Fruit fly (Drosophila melanogaster) whole organism, adult: ENCODE data around the gene Eip63E.

Source experiments
- CG11617 ChIP-seq: fragments of 200-800 bp; sonication (Bioruptor generic); optimal IDR thresholded peaks from 2 replicates; lab custom pipeline; 2017; ENCODE audit warnings: mild to moderate bottlenecking, missing biosample characterization, missing genetic modification reagents, missing genetic modification characterization
- CG12768 ChIP-seq: fragments of 200-800 bp; sonication (Bioruptor generic); optimal IDR thresholded peaks from 2 replicates; lab custom pipeline; 2017; ENCODE audit warnings: missing biosample characterization, missing genetic modification characterization, mild to moderate bottlenecking, moderate library complexity, missing genetic modification reagents
- CG14711 ChIP-seq: fragments of 200-800 bp; sonication (Bioruptor generic); optimal IDR thresholded peaks from 2 replicates; lab custom pipeline; 2018; ENCODE audit warnings: missing biosample characterization, mild to moderate bottlenecking, missing genetic modification characterization, moderate library complexity
- CG1620 ChIP-seq: fragments of 200-800 bp; sonication (Bioruptor generic); optimal IDR thresholded peaks from 2 replicates; lab custom pipeline; 2016; ENCODE audit warnings: missing biosample characterization, missing genetic modification characterization
- CG33017 ChIP-seq: fragments of 200-800 bp; sonication (Bioruptor generic); optimal IDR thresholded peaks from 2 replicates; lab custom pipeline; 2018; ENCODE audit warnings: missing biosample characterization, mild to moderate bottlenecking, missing genetic modification characterization, moderate library complexity
- CG5204 ChIP-seq: fragments of 200-800 bp; sonication (Bioruptor generic); optimal IDR thresholded peaks from 2 replicates; lab custom pipeline; 2016; ENCODE audit warnings: missing biosample characterization, missing genetic modification characterization
- CG7045 ChIP-seq: fragments of 200-800 bp; sonication (Bioruptor generic); optimal IDR thresholded peaks from 2 replicates; lab custom pipeline; 2017; ENCODE audit warnings: missing biosample characterization, mild to moderate bottlenecking, missing genetic modification characterization
- CG7101 ChIP-seq: fragments of 200-800 bp; sonication (Bioruptor generic); optimal IDR thresholded peaks from 2 replicates; lab custom pipeline; 2018; ENCODE audit warnings: missing biosample characterization, mild to moderate bottlenecking, missing genetic modification characterization, moderate library complexity
- Clk ChIP-seq: fragments of 200-800 bp; sonication (Bioruptor generic); optimal IDR thresholded peaks from 2 replicates; lab custom pipeline; 2017; ENCODE audit warnings: missing biosample characterization, missing genetic modification characterization
- Crg-1 ChIP-seq: fragments of 200-800 bp; sonication (Bioruptor generic); optimal IDR thresholded peaks from 2 replicates; lab custom pipeline; 2016; ENCODE audit warnings: missing biosample characterization, missing genetic modification characterization
- Hr96 ChIP-seq: fragments of 200-800 bp; sonication (Bioruptor generic); optimal IDR thresholded peaks from 2 replicates; lab custom pipeline; 2016; ENCODE audit warnings: missing biosample characterization, missing genetic modification characterization
- Mnt ChIP-seq: fragments of 200-800 bp; sonication (Bioruptor generic); optimal IDR thresholded peaks from 2 replicates; lab custom pipeline; 2016; ENCODE audit warnings: missing biosample characterization, mild to moderate bottlenecking, missing genetic modification characterization
- bab1 ChIP-seq: fragments of 200-800 bp; sonication (Bioruptor generic); optimal IDR thresholded peaks from 3 replicates; lab custom pipeline; 2019; ENCODE audit warnings: missing biosample characterization, mild to moderate bottlenecking, missing genetic modification characterization, moderate library complexity
- cic ChIP-seq: fragments of 200-800 bp; sonication (Bioruptor generic); optimal IDR thresholded peaks from 2 replicates; lab custom pipeline; 2017; ENCODE audit warnings: missing biosample characterization, mild to moderate bottlenecking, missing genetic modification characterization, moderate library complexity
- cnc ChIP-seq, 2 experiments: fragments of >200 bp; optimal IDR thresholded peaks; 2 replicates each; lab custom pipeline; 2017
- kay ChIP-seq: fragments of 200-800 bp; sonication (Bioruptor generic); peaks from one replicate; lab custom pipeline; 2016; ENCODE audit warnings: missing biosample characterization, missing genetic modification characterization, borderline replicate concordance
- pad ChIP-seq: fragments of 200-800 bp; sonication (Bioruptor generic); optimal IDR thresholded peaks from 3 replicates; lab custom pipeline; 2017; ENCODE audit warnings: missing biosample characterization, missing genetic modification characterization, mild to moderate bottlenecking, moderate library complexity, missing genetic modification reagents
- tj ChIP-seq: fragments of 200-800 bp; sonication (Bioruptor generic); optimal IDR thresholded peaks from 3 replicates; lab custom pipeline; 2017; ENCODE audit warnings: missing biosample characterization, mild to moderate bottlenecking, missing genetic modification characterization, moderate library complexity
- toe ChIP-seq: fragments of 200-800 bp; sonication (Bioruptor generic); optimal IDR thresholded peaks from 2 replicates; lab custom pipeline; 2016; ENCODE audit warnings: missing biosample characterization, missing genetic modification characterization

Eip63E gene

DNA sequence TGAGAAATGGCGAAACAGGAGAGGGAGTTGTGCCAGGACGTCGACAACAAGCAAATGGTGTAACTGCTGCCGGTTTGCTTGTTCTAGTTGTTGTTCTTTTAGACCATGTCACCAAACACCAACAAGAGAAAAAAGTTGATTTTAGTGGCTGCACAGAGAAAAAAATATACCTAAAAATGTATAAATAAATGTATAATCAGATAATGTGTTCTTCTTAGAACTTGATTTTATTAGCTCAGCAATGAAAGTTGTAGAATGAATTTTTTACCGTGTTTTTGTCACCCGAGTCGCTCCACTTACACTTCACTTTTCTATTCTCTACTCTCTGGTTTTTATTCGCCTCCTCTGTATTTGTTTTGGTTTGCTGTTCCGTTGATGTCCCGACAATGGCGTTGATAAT, 18.7 kb downstream of the Eip63E start:
- no peak for TF ChIP-seq Clk (GFP tag; lab: Kevin White, UChicago)

DNA sequence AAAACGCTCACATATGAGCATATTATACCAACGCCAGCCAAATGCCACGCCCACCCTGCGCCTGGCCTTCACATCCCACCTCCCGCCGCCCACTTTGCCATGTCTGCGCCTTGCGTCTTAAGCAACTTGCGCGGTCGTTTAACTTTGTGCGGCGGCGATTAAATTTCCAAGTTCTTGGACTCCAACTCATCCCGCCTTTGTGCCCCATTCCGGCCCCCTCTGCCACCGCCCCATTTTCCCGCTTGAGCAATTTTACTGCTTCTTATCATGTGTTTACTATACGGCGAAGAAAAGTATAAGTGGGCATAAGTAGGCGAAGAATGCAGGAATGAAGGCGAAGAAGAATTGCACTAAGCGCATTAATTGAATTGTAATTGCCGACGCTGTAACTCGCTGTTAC, 20.1 kb downstream of the Eip63E start:
- TF ChIP-seq toe (GFP tag; lab: Kevin White, UChicago) = no peak
- TF ChIP-seq tj = peak; percentile 63
- TF ChIP-seq bab1 (GFP tag; lab: Kevin White, UChicago) = no peak

DNA sequence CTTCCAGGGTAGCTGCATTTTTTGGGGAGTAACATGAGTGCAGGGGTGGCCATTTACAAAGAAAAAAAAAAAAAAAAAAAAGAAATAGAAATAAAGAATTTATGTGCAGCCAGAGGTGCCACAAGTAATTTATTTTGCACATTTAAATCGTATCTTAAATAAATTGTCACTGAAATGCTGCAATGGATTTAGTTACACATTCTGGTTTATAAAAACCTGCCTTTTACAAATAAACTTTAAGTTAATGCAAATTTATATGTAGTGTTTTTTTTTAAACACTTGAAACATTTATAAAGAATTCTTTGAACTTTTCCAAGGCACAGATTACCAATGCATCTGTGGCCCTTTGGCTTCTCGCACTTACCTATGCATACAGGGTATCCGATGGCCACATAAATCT, 20.9 kb downstream of the Eip63E start:
- TF ChIP-seq CG12768 (GFP tag; lab: Kevin White, UChicago) (no peak), Hr96 (GFP tag; lab: Kevin White, UChicago) (no peak), CG33017 (no peak), kay (no peak), CG7101 (no peak), toe (GFP tag; lab: Kevin White, UChicago) (no peak), cnc (optimal IDR thresholded peaks at IDR 0.05; lab: Kevin White, UChicago) (no peak), CG7045 (GFP tag; lab: Kevin White, UChicago) (no peak)

DNA sequence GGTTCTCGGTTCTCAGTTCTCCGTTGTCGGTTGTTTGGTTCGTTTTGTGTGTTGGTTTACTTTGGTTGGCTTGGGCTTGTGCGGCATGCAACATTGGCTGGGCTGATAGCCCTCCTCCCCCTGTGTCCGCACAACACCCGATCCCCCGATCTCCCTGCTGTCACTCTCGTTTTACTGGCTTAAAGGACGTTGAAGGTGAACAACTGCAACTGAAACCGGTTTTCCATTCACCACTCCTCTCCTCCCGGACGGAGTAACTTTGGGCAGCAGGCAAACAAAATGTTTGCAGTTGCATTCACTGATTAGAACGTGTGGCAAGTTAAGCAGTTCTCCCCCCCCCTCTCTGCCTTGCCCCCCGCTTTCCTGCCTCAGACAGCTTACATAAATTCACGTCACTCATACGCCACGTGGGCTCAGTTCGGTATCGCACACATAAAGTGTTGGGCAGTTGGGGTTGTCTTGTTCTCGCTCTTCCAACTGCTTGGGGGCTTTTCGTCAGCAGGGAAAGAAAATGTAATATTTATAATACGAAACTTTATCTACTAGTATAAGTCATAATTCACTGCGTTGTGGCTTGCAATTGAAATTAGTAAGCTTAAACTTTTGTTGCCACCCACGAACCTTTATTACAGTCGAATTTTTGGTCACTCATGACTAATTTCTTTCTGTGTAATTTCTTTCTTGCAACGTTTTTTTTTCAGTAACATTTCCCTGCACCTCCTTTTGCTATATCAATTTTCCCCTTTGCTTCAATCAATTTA, 21.5 kb downstream of the Eip63E start:
- TF ChIP-seq CG7045 (GFP tag; lab: Kevin White, UChicago) = no peak
- TF ChIP-seq Crg-1 (GFP tag; lab: Kevin White, UChicago) = no peak
- TF ChIP-seq CG14711 (tag; lab: Kevin White, UChicago) = no peak
- TF ChIP-seq Hr96 (GFP tag; lab: Kevin White, UChicago) = no peak
- TF ChIP-seq Mnt (GFP tag; lab: Kevin White, UChicago) = no peak
- TF ChIP-seq CG7101 = no peak
- TF ChIP-seq pad (GFP tag; lab: Kevin White, UChicago) = no peak
- no peak for TF ChIP-seq cic (GFP tag; lab: Kevin White, UChicago)
- TF ChIP-seq CG1620 (GFP tag; lab: Kevin White, UChicago) = no peak
- no peak for TF ChIP-seq Clk (GFP tag; lab: Kevin White, UChicago)
- TF ChIP-seq CG11617 = no peak
- TF ChIP-seq CG5204 (GFP tag; lab: Kevin White, UChicago) = no peak
- TF ChIP-seq tj = no peak

DNA sequence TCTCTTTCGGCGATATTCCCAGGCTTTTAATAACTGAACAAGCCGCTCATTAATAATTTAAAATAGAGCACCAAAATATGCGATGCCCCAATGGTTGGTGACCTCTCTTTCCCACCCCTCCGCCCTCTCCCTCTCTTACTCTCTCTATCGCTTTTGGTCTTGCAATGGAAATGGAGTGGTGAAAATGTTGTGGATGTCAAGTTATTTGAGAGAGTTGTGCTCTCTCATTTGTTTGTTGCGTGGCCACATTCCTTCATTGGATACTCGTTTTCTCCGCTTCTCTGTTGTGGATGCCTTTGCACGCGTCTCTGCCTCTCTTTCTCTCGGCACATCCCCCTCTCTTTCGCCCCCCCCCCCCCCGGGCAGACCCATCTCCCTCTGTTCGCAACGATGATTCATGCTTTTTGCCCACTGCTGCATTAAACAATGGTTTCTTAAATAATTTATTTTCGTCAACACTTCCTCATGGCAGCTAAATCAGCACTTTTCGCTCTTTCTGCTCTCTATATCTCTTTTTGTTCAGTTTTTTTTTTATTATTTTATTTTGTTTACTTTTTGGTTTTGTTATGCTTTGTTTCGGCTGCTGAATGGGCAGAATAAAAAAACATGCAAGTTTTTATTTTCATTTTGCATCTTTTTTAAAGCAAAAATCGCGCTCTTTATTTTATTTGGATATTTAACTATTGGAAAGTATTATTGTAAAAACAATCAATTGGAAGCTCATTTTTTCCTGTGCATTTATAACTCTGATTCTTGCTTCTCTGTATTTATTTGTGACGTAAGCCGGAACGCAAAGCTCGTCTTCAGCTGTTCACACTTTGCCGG, 27.2 kb downstream of the Eip63E start:
- TF ChIP-seq CG7045 (GFP tag; lab: Kevin White, UChicago) (peak; percentile 3), kay (peak; percentile 92), CG11617 (peak; percentile 10), toe (GFP tag; lab: Kevin White, UChicago) (no peak), Mnt (GFP tag; lab: Kevin White, UChicago) (no peak), bab1 (GFP tag; lab: Kevin White, UChicago) (peak; percentile 5), CG14711 (tag; lab: Kevin White, UChicago) (peak; percentile 18), Crg-1 (GFP tag; lab: Kevin White, UChicago) (no peak), tj (peak; percentile 96)

dm6 chr3L:3543525-3543971, 28.0 kb downstream of the Eip63E start:
- TF ChIP-seq CG5204 (GFP tag; lab: Kevin White, UChicago) = no peak
- TF ChIP-seq CG11617 = peak; percentile 37
- TF ChIP-seq Hr96 (GFP tag; lab: Kevin White, UChicago) = peak; percentile 5
- peak; percentile 17 for TF ChIP-seq pad (GFP tag; lab: Kevin White, UChicago)
- TF ChIP-seq CG14711 (tag; lab: Kevin White, UChicago) = peak; percentile 49
- TF ChIP-seq CG1620 (GFP tag; lab: Kevin White, UChicago) = peak; percentile 8
- TF ChIP-seq CG12768 (GFP tag; lab: Kevin White, UChicago) = peak; percentile 50
- peak; percentile 49 for TF ChIP-seq CG7045 (GFP tag; lab: Kevin White, UChicago)
- TF ChIP-seq kay = peak; percentile 37
- TF ChIP-seq toe (GFP tag; lab: Kevin White, UChicago) = peak; percentile 8
- no peak for TF ChIP-seq bab1 (GFP tag; lab: Kevin White, UChicago)
- TF ChIP-seq Mnt (GFP tag; lab: Kevin White, UChicago) = no peak
- peak; percentile 60 for TF ChIP-seq CG7101

- no peak for TF ChIP-seq cnc (optimal IDR thresholded peaks at IDR 0.05; lab: Kevin White, UChicago)
- TF ChIP-seq Hr96 (GFP tag; lab: Kevin White, UChicago) = no peak
- TF ChIP-seq CG5204 (GFP tag; lab: Kevin White, UChicago) = peak; percentile 21
These were observed 28.7 kb downstream of the Eip63E start for dm6 chr3L:3544221-3544620.
